Worm (Caenorhabditis elegans): ENCODE data around the gene sec-61.G.
A peak's percentile ranks its signal among the peaks of the same experiment; 100 is the strongest.

sec-61.G gene

DNA sequence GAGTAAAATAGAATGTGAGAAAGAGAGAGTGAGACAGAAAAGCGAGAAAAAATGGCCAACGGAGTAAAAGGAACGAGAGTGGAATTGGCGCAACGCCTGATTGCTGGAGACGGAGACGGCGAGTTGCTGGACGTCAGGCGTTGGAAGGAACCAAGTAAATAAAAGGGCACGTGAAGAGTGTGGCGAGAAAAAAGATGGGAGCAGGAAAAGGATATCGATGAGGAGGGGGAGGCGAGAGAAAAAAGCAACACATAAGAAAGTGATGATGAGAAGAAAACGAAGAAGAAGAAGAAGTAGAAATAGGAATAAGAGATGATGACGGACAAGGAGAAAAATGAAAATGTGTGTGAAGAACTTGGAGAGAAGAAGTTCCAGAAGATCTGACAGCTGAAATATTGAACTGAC, 25.5 kb downstream of the sec-61.G start (continued):
- TF ChIP-seq ztf-11 (tag; optimal IDR thresholded peaks at IDR 0.05): no peak
- no peak for TF ChIP-seq nhr-42 (GFP tag; IDR thresholded peaks at IDR 0.05)
- no peak for TF ChIP-seq duxl-1 (tag; optimal IDR thresholded peaks at IDR 0.05; ENCODE audit: poor library complexity)
- peak; percentile 93 for TF ChIP-seq hlh-11 (tag; optimal IDR thresholded peaks at IDR 0.05)
- TF ChIP-seq dmd-9 (GFP tag; IDR thresholded peaks at IDR 0.05): no peak
- no peak for TF ChIP-seq sdz-12 (GFP tag; optimal IDR thresholded peaks at IDR 0.05)
- no peak for TF ChIP-seq nhr-76 (tag; optimal IDR thresholded peaks at IDR 0.05)
- TF ChIP-seq pha-4 (GFP tag; IDR thresholded peaks at IDR 0.05): no peak
- peak; percentile 26 for TF ChIP-seq pha-4 (tag; optimal IDR thresholded peaks at IDR 0.05)
- no peak for TF ChIP-seq Y5F2A.4 (GFP tag; optimal IDR thresholded peaks at IDR 0.05)
- TF ChIP-seq ama-1 (optimal IDR thresholded peaks at IDR 0.05): no peak
- TF ChIP-seq mdl-1 (tag; optimal IDR thresholded peaks at IDR 0.05): peak; percentile 81 to 98
- TF ChIP-seq daf-16 (GFP tag; optimal IDR thresholded peaks at IDR 0.05): no peak
- peak; percentile 45 for TF ChIP-seq daf-16 (tag; optimal IDR thresholded peaks at IDR 0.05)
- TF ChIP-seq F26F4.8 (GFP tag; conservative IDR thresholded peaks at IDR 0.05): no peak
- peak; percentile 77 for TF ChIP-seq dve-1 (tag; optimal IDR thresholded peaks at IDR 0.05; ENCODE audit: insufficient read depth)
- no peak for TF ChIP-seq snpc-4 (tag; optimal IDR thresholded peaks at IDR 0.05)
- TF ChIP-seq zip-2 (tag; optimal IDR thresholded peaks at IDR 0.05): no peak
- no peak for TF ChIP-seq mxl-2 (GFP tag; conservative IDR thresholded peaks at IDR 0.05)
- peak; percentile 89 for TF ChIP-seq mep-1 (tag; optimal IDR thresholded peaks at IDR 0.05)
- no peak for TF ChIP-seq skn-1 (tag; optimal IDR thresholded peaks at IDR 0.05)
- no peak for TF ChIP-seq T20F7.1 (GFP tag; optimal IDR thresholded peaks at IDR 0.05)
- TF ChIP-seq unc-62 (GFP tag; optimal IDR thresholded peaks at IDR 0.05 in 1 of 2): peak in 1 of 2 experiments; percentile 95
- TF ChIP-seq unc-62 (tag; optimal IDR thresholded peaks at IDR 0.05): no peak
- peak; percentile 62 for TF ChIP-seq mxl-3 (GFP tag; optimal IDR thresholded peaks at IDR 0.05)
- TF ChIP-seq lin-15B (tag; optimal IDR thresholded peaks at IDR 0.05): no peak
- no peak for TF ChIP-seq daf-8 (GFP tag; IDR thresholded peaks at IDR 0.05)
- no peak for TF ChIP-seq T26A8.4 (GFP tag; IDR thresholded peaks at IDR 0.05)
- no peak for TF ChIP-seq dmd-8 (GFP tag; IDR thresholded peaks at IDR 0.05)
- TF ChIP-seq F37D6.2 (tag; optimal IDR thresholded peaks at IDR 0.05): peak; percentile 54
- TF ChIP-seq dpl-1 (GFP tag; optimal IDR thresholded peaks at IDR 0.05): peak; percentile 41
- peak; percentile 67 for TF ChIP-seq nhr-77 (tag; optimal IDR thresholded peaks at IDR 0.05)
- no peak for TF ChIP-seq daf-19 (GFP tag; conservative IDR thresholded peaks at IDR 0.05)

DNA sequence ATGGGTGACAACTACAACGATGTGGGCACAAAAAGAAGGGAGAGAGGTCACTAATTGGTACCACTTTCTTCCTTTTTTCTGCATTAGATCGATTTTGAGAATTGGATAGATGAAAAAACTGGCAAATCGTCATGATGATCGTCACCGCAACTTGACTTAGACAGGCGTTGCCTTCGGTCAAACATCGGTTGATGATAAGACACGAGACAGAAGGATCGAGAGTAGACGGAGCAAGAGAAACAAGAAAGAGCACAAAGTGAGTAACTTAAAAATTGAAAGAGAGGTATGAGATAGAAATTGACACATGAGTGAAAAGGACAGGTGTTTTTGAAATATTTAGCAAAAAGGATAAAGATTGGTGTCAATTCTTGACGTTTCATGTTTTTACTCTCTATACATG, 26.9 kb downstream of the sec-61.G start:
- no peak for TF ChIP-seq duxl-1 (tag; optimal IDR thresholded peaks at IDR 0.05; ENCODE audit: poor library complexity)
- no peak for TF ChIP-seq mdt-29 (GFP tag; IDR thresholded peaks at IDR 0.05)
- TF ChIP-seq ztf-11 (tag; optimal IDR thresholded peaks at IDR 0.05): no peak
- TF ChIP-seq set-16 (GFP tag; IDR thresholded peaks at IDR 0.05): no peak
- no peak for TF ChIP-seq ceh-62 (tag; optimal IDR thresholded peaks at IDR 0.05)
- peak; percentile 2 for TF ChIP-seq nhr-28 (tag; optimal IDR thresholded peaks at IDR 0.05)
- TF ChIP-seq unc-62 (GFP tag; optimal IDR thresholded peaks at IDR 0.05 in 1 of 2): no peak
- TF ChIP-seq unc-62 (tag; optimal IDR thresholded peaks at IDR 0.05): no peak
- TF ChIP-seq mes-2 (tag; optimal IDR thresholded peaks at IDR 0.05; ENCODE audit: poor library complexity, severe bottlenecking): no peak
- TF ChIP-seq ceh-44 (GFP tag; IDR thresholded peaks at IDR 0.05): no peak
- TF ChIP-seq nhr-42 (GFP tag; IDR thresholded peaks at IDR 0.05): no peak
- TF ChIP-seq F26F4.8 (GFP tag; conservative IDR thresholded peaks at IDR 0.05): no peak
- TF ChIP-seq R02D3.7 (tag; optimal IDR thresholded peaks at IDR 0.05): no peak
- TF ChIP-seq dmd-6 (GFP tag; IDR thresholded peaks at IDR 0.05): peak; percentile 66
- TF ChIP-seq rbr-2 (tag; optimal IDR thresholded peaks at IDR 0.05): no peak
- TF ChIP-seq ces-1 (GFP tag; optimal IDR thresholded peaks at IDR 0.05): no peak
- TF ChIP-seq daf-16 (GFP tag; optimal IDR thresholded peaks at IDR 0.05): no peak
- TF ChIP-seq daf-16 (tag; optimal IDR thresholded peaks at IDR 0.05): peak; percentile 18
- TF ChIP-seq arid-1 (GFP tag; conservative IDR thresholded peaks at IDR 0.05): no peak
- no peak for TF ChIP-seq snpc-1.2 (GFP tag; IDR thresholded peaks at IDR 0.05)
- TF ChIP-seq saeg-2 (GFP tag; IDR thresholded peaks at IDR 0.05): no peak
- TF ChIP-seq lin-15B (tag; optimal IDR thresholded peaks at IDR 0.05): no peak
- TF ChIP-seq T20F7.1 (GFP tag; optimal IDR thresholded peaks at IDR 0.05): no peak
- TF ChIP-seq ctbp-1 (GFP tag; IDR thresholded peaks at IDR 0.05): peak; percentile 22; the same call in 1 of the 2 replicates
- TF ChIP-seq unc-130 (GFP tag; optimal IDR thresholded peaks at IDR 0.05): no peak
- TF ChIP-seq dmd-8 (GFP tag; IDR thresholded peaks at IDR 0.05): no peak
- peak; percentile 12 for TF ChIP-seq pqm-1 (tag; optimal IDR thresholded peaks at IDR 0.05)
- TF ChIP-seq dpl-1 (GFP tag; optimal IDR thresholded peaks at IDR 0.05): no peak
- no peak for TF ChIP-seq T26A8.4 (GFP tag; IDR thresholded peaks at IDR 0.05)
- TF ChIP-seq sdz-12 (GFP tag; optimal IDR thresholded peaks at IDR 0.05): no peak
- TF ChIP-seq nhr-25 (tag; optimal IDR thresholded peaks at IDR 0.05; ENCODE audit: borderline replicate concordance, insufficient read depth): no peak
